Worm (Caenorhabditis elegans): ENCODE data around the gene C02G6.2.
A peak's percentile ranks its signal among the peaks of the same experiment; 100 is the strongest.

C02G6.2 gene

DNA sequence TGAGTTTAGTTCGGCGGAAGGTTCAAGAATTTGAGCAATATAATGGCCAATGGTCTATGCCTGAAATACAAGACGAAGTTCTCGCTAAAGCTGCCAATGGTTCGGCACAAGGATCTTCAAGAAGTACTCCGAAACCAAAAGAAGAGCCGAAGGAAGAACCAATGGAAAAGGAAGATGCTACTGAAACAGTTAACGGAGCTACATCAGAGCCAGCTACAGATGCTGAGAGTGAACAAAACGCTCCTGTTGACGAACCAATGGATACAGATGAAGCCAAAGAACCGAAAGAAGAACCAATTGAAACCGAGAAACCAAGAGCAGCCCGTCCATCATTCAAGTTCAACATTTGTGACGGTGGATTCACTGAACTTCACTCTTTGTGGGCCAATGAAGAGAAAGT, 40.6 kb upstream of the C02G6.2 start:
- TF ChIP-seq Y22D7AL.16 (tag; optimal IDR thresholded peaks at IDR 0.05) (no peak), unc-42 (tag; optimal IDR thresholded peaks at IDR 0.05) (no peak), lim-6 (tag; optimal IDR thresholded peaks at IDR 0.05) (no peak), ceh-18 (tag; optimal IDR thresholded peaks at IDR 0.05) (no peak), madf-2 (tag; optimal IDR thresholded peaks at IDR 0.05) (no peak), ceh-31 (tag; optimal IDR thresholded peaks at IDR 0.05) (no peak), gmeb-2 (tag; optimal IDR thresholded peaks at IDR 0.05) (no peak), sox-2 (GFP tag; IDR thresholded peaks at IDR 0.05) (no peak)

DNA sequence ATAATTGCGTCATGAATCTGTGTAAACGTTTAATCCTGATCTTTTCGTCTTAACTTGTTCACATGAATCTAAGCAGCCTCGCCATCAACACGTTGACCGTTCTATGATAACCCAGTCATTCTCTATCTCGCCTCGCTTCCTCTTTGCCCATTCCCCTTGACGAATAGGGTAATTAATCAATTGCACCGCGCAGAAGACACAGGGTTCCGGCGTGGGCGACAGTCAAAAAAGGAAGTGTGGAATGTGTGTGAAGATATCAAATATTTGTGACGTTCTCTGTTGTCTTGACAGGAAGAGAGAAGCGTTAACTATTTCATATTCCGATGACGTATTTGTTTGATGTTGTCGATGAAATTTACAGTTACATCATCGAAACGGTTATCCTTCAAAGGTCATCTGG, 39.1 kb upstream of the C02G6.2 start:
- TF ChIP-seq pha-4 (tag; optimal IDR thresholded peaks at IDR 0.05): no peak
- TF ChIP-seq ama-1 (optimal IDR thresholded peaks at IDR 0.05): peak; percentile 51

DNA sequence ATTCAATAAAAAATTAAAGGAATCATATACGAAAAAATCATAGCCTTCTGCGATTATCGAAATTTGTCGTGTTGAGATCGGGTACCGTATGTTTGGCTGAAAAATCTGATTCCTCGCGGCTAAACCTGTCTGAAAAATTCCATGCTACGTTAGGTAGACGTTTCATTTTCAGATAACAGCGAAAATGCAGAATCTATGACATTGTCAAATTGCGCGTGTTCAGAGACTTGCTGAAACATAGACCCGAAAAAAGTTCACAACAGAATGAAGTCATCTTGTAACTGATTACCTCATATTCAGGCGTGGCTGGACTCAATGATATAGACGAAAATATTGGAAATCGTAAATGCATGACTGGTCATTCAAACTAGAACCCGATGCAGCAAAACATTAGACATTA, 38.3 kb upstream of the C02G6.2 start, which contains the start of gene srh-76:
srh-76 (plus strand) TSS at position 301 of the 400 bp plus-strand sequence.
- TF ChIP-seq gmeb-2 (tag; optimal IDR thresholded peaks at IDR 0.05) (no peak), unc-3 (GFP tag; conservative IDR thresholded peaks at IDR 0.05) (no peak), unc-3 (tag; optimal IDR thresholded peaks at IDR 0.05) (no peak), ceh-18 (tag; optimal IDR thresholded peaks at IDR 0.05) (no peak), hlh-8 (tag; optimal IDR thresholded peaks at IDR 0.05) (no peak), lin-11 (tag; optimal IDR thresholded peaks at IDR 0.05) (no peak), ama-1 (optimal IDR thresholded peaks at IDR 0.05) (no peak), madf-2 (tag; optimal IDR thresholded peaks at IDR 0.05) (no peak), ztf-16 (tag; optimal IDR thresholded peaks at IDR 0.05) (no peak), pqm-1 (tag; optimal IDR thresholded peaks at IDR 0.05) (no peak)

DNA sequence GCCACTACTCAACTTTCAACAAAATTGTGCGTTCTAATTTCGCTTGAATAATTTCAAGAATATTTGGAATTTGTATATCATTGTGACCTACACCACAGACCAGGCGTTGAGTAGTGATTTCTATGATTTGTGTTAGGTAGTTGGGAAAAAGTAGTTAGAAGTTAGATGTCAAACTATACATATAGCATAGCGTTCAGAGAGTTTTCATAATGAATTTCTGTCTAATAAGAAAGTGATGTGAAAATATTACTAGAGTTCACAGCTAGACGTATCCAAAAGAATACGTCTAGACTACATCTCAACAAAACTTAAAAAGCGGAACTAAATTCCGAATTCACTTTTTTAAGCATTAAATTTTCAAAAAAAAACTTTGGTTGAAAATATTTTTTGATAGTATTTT, 36.5 kb upstream of the C02G6.2 start:
- TF ChIP-seq Y22D7AL.16 (tag; optimal IDR thresholded peaks at IDR 0.05) (no peak), T23F11.4 (GFP tag; optimal IDR thresholded peaks at IDR 0.05) (no peak), ceh-2 (tag; optimal IDR thresholded peaks at IDR 0.05) (no peak)

DNA sequence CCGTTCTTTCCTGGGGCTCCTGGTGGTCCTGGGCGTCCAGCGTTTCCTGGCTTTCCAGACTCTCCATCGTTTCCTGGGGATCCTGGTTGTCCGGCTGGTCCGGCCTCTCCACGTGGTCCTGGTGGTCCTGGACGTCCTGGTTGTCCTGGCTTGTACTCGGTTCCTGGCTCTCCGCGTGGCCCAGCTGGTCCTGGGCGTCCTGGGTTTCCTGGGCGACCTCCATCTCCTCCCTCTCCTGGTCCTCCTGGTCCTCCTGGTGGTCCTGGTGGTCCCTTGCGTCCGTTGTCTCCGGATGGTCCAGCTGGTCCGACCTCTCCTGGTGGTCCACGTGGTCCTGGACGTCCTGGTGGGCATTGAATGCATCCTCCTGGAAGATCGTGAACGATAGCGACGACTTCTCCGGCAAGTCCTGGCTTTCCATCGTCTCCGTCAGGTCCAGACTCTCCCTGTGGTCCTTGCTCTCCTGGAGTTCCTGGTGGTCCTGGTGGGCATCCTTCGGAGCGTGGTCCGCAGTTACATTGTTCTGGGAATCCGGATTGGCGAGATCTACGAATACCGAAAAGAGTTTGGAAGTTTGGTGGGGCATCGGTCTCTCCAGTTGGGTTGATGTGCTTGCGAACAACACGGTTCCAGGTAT, 35.8 kb upstream of the C02G6.2 start:
- TF ChIP-seq mec-3 (tag; optimal IDR thresholded peaks at IDR 0.05; ENCODE audit: borderline replicate concordance) (peak; percentile 64), C08G9.2 (tag; optimal IDR thresholded peaks at IDR 0.05) (peak; percentile 1), hlh-30 (tag; optimal IDR thresholded peaks at IDR 0.05; ENCODE audit: insufficient read depth) (no peak), ceh-34 (tag; optimal IDR thresholded peaks at IDR 0.05) (peak; percentile 17)

DNA sequence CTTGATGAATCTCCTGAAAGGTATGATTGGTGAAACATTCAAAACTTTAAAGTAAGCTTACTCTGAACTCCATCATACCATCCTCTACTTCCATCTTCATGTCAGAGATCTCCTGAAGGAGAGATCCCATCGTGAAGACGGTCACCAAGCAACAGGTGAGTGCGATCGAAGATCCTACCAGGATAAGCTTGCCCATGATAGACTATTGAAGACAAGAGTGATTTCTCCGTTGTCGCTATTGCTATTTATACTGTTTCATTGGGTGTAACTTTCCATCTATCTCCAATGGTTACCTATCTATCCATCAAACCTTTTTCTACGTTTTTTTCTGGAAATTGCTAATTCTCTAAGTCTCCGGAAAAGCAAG, 35.3 kb upstream of the C02G6.2 start, which contains the start of gene col-140:
col-140 (minus strand) TSS at position 219 of the 367 bp plus-strand sequence.
- TF ChIP-seq unc-42 (tag; optimal IDR thresholded peaks at IDR 0.05): no peak
- no peak for TF ChIP-seq dve-1 (tag; optimal IDR thresholded peaks at IDR 0.05)
- no peak for TF ChIP-seq pat-9 (tag; optimal IDR thresholded peaks at IDR 0.05)
- TF ChIP-seq ceh-24 (tag; optimal IDR thresholded peaks at IDR 0.05): no peak
- no peak for TF ChIP-seq pax-1 (tag; optimal IDR thresholded peaks at IDR 0.05)
- no peak for TF ChIP-seq tbx-7 (tag; optimal IDR thresholded peaks at IDR 0.05)
- TF ChIP-seq hlh-15 (tag; optimal IDR thresholded peaks at IDR 0.05): no peak
- no peak for TF ChIP-seq ceh-2 (tag; optimal IDR thresholded peaks at IDR 0.05)
- no peak for TF ChIP-seq pha-4 (tag; optimal IDR thresholded peaks at IDR 0.05)
- TF ChIP-seq nhr-11 (tag; optimal IDR thresholded peaks at IDR 0.05): no peak
- no peak for TF ChIP-seq ceh-48 (tag; optimal IDR thresholded peaks at IDR 0.05)
